Worm (Caenorhabditis elegans): ENCODE measurements around the gene ast-1.

ast-1 gene

DNA sequence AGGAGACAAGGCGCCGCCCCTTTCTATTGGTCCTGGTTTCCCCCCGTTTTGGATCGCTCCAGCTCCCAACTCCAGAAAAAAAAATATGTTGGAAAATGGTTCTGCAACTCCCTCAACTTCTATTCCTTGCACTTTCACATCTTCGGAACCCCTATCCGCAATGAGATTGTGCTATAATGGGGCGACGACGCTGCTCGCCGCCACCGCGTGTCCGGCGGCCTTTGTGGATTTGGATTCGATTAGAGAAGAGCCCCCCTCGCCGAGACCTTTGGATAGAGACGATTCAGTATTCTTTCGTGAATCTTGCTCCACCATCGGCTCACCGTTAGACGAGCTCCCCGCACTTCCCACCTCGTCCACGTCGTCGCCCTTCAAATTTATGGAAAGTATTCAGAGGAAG, 28.0 kb downstream of the ast-1 start:
- TF ChIP-seq lin-39 (tag; optimal IDR thresholded peaks at IDR 0.05) = no peak
- TF ChIP-seq nhr-11 (tag; optimal IDR thresholded peaks at IDR 0.05) = no peak
- no peak for TF ChIP-seq elt-3 (tag; optimal IDR thresholded peaks at IDR 0.05)
- TF ChIP-seq zag-1 (tag; optimal IDR thresholded peaks at IDR 0.05) = no peak
- TF ChIP-seq fos-1 (tag; optimal IDR thresholded peaks at IDR 0.05) = no peak
- TF ChIP-seq aly-2 (tag; optimal IDR thresholded peaks at IDR 0.05) = no peak
- no peak for TF ChIP-seq gmeb-1 (tag; optimal IDR thresholded peaks at IDR 0.05)
- no peak for TF ChIP-seq ztf-4 (tag; optimal IDR thresholded peaks at IDR 0.05)
- no peak for TF ChIP-seq F13H6.1 (tag; optimal IDR thresholded peaks at IDR 0.05)
- no peak for TF ChIP-seq peb-1 (tag; optimal IDR thresholded peaks at IDR 0.05)
- no peak for TF ChIP-seq elt-1 (tag; optimal IDR thresholded peaks at IDR 0.05)
- no peak for TF ChIP-seq dmd-4 (tag; optimal IDR thresholded peaks at IDR 0.05)

DNA sequence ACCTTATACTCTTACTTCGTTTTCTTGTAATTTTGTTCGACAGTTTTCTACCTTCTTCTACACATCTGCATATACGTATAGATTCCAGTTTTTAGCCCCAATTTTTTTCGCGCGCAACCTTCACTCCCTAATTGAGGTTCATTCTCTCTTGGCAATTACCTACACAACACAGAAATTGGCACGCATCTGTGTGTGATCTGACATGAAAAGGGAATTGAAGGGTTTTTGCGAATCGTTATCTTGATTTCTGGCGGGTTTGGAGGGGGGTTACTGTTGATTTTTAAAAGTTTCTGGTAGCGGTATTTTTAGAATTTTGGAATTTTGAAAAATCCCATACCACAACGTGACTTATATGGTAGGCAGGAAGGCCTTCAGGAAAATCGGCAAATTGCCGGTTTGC, 32.4 kb downstream of the ast-1 start:
- TF ChIP-seq nhr-25 (tag; optimal IDR thresholded peaks at IDR 0.05) = no peak
- TF ChIP-seq unc-39 (tag; optimal IDR thresholded peaks at IDR 0.05) = no peak

DNA sequence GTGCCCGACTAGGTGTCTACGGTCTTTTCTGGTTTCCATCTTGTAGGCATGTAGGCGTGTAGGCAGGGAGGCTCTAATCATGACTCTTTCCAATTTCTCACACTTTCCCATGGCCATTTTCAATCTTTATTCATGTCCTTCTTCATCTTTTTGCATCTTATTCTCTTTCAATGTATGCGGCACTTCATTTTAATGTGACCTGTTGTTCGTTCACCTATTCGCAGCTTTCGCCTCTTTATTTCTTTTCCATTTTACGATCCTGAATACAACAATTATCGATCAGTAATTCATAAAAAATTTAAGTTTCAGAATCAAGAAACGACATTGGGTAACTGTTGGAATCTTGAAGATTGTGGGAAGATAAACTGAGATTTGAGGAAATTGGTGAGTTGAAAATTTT, 34.7 kb downstream of the ast-1 start, which contains the start of gene rhgf-2:
Gene rhgf-2 (plus strand): TSS at position 301 of the 400 bp plus-strand sequence.
- TF ChIP-seq nhr-6 (tag; optimal IDR thresholded peaks at IDR 0.05) (no peak), elt-3 (tag; optimal IDR thresholded peaks at IDR 0.05) (no peak), elt-1 (tag; optimal IDR thresholded peaks at IDR 0.05) (no peak), crh-2 (tag; optimal IDR thresholded peaks at IDR 0.05) (no peak), mdl-1 (tag; optimal IDR thresholded peaks at IDR 0.05) (no peak), ceh-16 (tag; optimal IDR thresholded peaks at IDR 0.05) (no peak), lin-11 (tag; optimal IDR thresholded peaks at IDR 0.05) (no peak), sem-4 (tag; optimal IDR thresholded peaks at IDR 0.05) (no peak), skn-1 (tag; optimal IDR thresholded peaks at IDR 0.05) (no peak), nhr-23 (tag; optimal IDR thresholded peaks at IDR 0.05) (no peak), ZK546.5 (tag; optimal IDR thresholded peaks at IDR 0.05) (no peak), nhr-12 (tag; optimal IDR thresholded peaks at IDR 0.05) (no peak), peb-1 (tag; optimal IDR thresholded peaks at IDR 0.05) (no peak), ztf-4 (tag; optimal IDR thresholded peaks at IDR 0.05) (no peak), aly-2 (tag; optimal IDR thresholded peaks at IDR 0.05) (no peak), dmd-4 (tag; optimal IDR thresholded peaks at IDR 0.05) (no peak), mbf-1 (tag; optimal IDR thresholded peaks at IDR 0.05) (no peak)

DNA sequence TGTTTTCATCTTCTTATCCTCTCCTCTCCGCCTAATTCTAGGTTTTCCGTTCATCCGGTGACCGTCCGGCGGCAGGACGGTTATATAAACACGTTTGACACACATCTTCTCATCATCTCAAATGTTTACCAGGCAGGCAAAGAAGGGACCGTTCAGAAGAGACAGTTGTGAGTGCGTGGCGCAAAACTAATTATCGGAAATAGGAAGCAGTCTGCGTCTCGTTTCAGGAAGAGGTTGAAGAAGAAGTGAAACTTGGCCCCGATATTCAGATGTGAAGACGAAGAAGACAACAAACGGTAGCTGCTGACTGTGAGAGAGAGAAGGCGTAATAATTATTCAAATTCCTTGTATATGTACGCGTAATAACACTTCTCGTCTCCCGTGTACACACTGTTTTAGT, 36.4 kb downstream of the ast-1 start:
- TF ChIP-seq lin-13 (GFP tag; optimal IDR thresholded peaks at IDR 0.05) (no peak), alr-1 (tag; optimal IDR thresholded peaks at IDR 0.05) (no peak), elt-3 (tag; optimal IDR thresholded peaks at IDR 0.05) (no peak), ztf-1 (GFP tag; conservative IDR thresholded peaks at IDR 0.05) (no peak), nhr-10 (tag; optimal IDR thresholded peaks at IDR 0.05) (no peak), sem-4 (tag; optimal IDR thresholded peaks at IDR 0.05) (no peak), nhr-25 (tag; optimal IDR thresholded peaks at IDR 0.05) (no peak), nhr-237 (tag; optimal IDR thresholded peaks at IDR 0.05) (no peak), peb-1 (tag; optimal IDR thresholded peaks at IDR 0.05) (no peak)

DNA sequence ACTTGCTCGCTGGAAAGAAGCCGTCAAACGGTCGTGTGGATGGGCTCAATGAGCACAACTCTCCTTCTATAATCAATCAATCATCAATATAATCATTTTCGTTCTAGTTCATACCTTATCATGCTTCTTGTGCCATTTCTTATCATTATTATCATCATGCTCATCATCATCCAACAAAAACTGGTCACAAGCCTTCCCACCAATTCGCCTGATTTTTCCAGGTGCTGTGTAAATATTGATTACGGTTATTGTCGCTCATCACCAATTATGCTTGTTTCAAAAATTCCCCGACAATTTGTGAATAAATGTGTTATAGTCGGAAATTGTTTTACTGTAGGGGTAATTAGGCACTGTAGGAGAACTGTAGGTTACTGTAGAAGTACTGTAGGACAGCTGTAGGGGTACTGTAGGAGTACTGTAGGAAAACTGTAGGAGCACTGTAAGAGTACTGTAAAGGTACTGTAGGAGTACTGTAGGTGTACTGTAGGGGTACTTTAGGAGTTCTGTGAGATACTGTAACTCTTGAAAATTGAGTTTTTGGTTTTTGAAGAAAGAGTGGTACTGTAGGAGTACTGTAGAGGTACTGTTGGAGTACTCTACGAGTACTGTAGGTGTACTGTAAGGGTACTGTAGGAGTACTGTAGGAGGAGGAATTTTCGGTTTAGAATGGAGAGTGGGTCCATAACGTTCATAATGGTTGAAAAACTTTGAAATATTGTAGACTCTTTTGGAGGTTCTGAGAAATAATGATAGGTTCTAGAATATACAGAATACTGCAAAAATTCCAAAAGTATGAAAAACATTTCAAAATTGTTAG, 40.9 kb downstream of the ast-1 start:
- TF ChIP-seq alr-1 (tag; optimal IDR thresholded peaks at IDR 0.05) (no peak), aly-2 (tag; optimal IDR thresholded peaks at IDR 0.05) (no peak), mbf-1 (tag; optimal IDR thresholded peaks at IDR 0.05) (no peak), nhr-129 (tag; optimal IDR thresholded peaks at IDR 0.05) (no peak), elt-3 (tag; optimal IDR thresholded peaks at IDR 0.05) (no peak), ceh-16 (tag; optimal IDR thresholded peaks at IDR 0.05) (no peak), blmp-1 (tag; optimal IDR thresholded peaks at IDR 0.05; ENCODE audit: insufficient read depth) (no peak), C34F6.9 (tag; optimal IDR thresholded peaks at IDR 0.05) (no peak), unc-62 (GFP tag; optimal IDR thresholded peaks at IDR 0.05) (no peak), mab-5 (tag; optimal IDR thresholded peaks at IDR 0.05) (no peak), nhr-237 (tag; optimal IDR thresholded peaks at IDR 0.05) (no peak), sma-9 (GFP tag; optimal IDR thresholded peaks at IDR 0.05) (peak; percentile 32), sma-9 (tag; optimal IDR thresholded peaks at IDR 0.05) (no peak), mdl-1 (tag; optimal IDR thresholded peaks at IDR 0.05) (no peak), lsy-2 (tag; optimal IDR thresholded peaks at IDR 0.05) (peak; percentile 2 to 88), sma-3 (GFP tag; optimal IDR thresholded peaks at IDR 0.05) (peak; percentile 32), lin-13 (GFP tag; optimal IDR thresholded peaks at IDR 0.05) (no peak), nhr-21 (tag; optimal IDR thresholded peaks at IDR 0.05) (peak; percentile 57), ama-1 (optimal IDR thresholded peaks at IDR 0.05) (peak; percentile 68)

Data from whole organism, L2 larva.